Worm (Caenorhabditis elegans) whole organism, midembryonic: ENCODE results near the gene T13G4.1.

Experiments
- T22C8.4 ChIP-seq: fragments of 200-800 bp; sonication (Bioruptor generic); IDR thresholded peaks from 2 replicates; pipeline ENCODE4 v1.3.6; 2022; ENCODE audit warnings: missing genetic modification characterization, missing compliant biosample characterization
- cog-1 ChIP-seq: sonication (generic microtip); optimal IDR thresholded peaks from 2 replicates; lab custom pipeline; 2016; ENCODE audit warnings: missing genetic modification characterization, missing compliant biosample characterization
- flt-1 ChIP-seq: fragments of 200-800 bp; sonication (Bioruptor generic); IDR thresholded peaks from 2 replicates; pipeline ENCODE4 v1.3.6; 2022; ENCODE audit warnings: missing genetic modification characterization, missing compliant biosample characterization
- klf-2 ChIP-seq: fragments of 200-800 bp; sonication (Bioruptor generic); conservative IDR thresholded peaks from 2 replicates; pipeline ENCODE4 v1.3.6; 2022; ENCODE audit warnings: missing genetic modification reagents, missing genetic modification characterization, missing compliant biosample characterization
- ref-1 ChIP-seq: fragments of 200-800 bp; sonication (Bioruptor generic); conservative IDR thresholded peaks from 2 replicates; pipeline ENCODE4 v1.3.6; 2022; ENCODE audit warnings: missing genetic modification reagents, missing genetic modification characterization, missing compliant biosample characterization
- tab-1 ChIP-seq: fragments of 200-800 bp; sonication (Bioruptor generic); IDR thresholded peaks from 2 replicates; pipeline ENCODE4 v1.3.6; 2022; ENCODE audit warnings: missing genetic modification characterization, missing compliant biosample characterization
- ztf-23 ChIP-seq: fragments of 200-800 bp; sonication (Bioruptor generic); IDR thresholded peaks from 2 replicates; pipeline ENCODE4 v1.3.6; 2022; ENCODE audit warnings: missing genetic modification reagents, missing genetic modification characterization, missing compliant biosample characterization
- ztf-29 ChIP-seq: fragments of 200-800 bp; sonication (Bioruptor generic); IDR thresholded peaks from 2 replicates; pipeline ENCODE4 v1.3.6; 2022; ENCODE audit warnings: missing genetic modification reagents, missing genetic modification characterization, missing compliant biosample characterization

DNA sequence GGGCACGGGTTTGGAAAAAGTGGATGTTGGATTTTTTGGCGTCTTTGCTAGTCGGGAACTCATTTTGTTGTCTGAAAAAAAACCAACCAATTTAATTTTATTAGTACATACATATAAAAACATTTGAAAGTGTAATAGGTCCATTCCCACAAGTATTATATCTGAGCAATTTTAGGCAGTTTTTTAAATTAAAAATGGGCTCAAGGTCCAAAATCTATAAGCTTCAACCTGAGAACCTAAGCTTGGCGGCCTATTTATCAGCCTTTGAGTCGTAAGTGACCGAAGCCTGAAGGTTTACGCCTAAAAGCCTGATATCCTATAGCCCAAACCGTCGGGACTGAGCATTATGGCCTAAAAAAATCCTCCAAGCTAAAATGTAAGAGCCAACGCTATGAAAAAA lies 25.5 kb downstream of the T13G4.1 start:
- TF ChIP-seq cog-1 (tag; lab: Kevin White, UChicago) (no peak), T22C8.4 (GFP tag; lab: Robert Waterston, UW) (no peak), tab-1 (GFP tag; lab: Robert Waterston, UW) (no peak), ref-1 (GFP tag; lab: Robert Waterston, UW) (no peak), ztf-29 (GFP tag; lab: Robert Waterston, UW) (no peak), klf-2 (GFP tag; lab: Robert Waterston, UW) (no peak), ztf-23 (GFP tag; lab: Robert Waterston, UW) (no peak), flt-1 (GFP tag; lab: Robert Waterston, UW) (no peak)
